Fruit fly (Drosophila melanogaster) whole organism, prepupa: ENCODE data around the gene CG7600.

Source experiments
- Blimp-1 ChIP-seq: fragments of 200-800 bp; sonication (Bioruptor generic); optimal IDR thresholded peaks from 3 replicates; lab custom pipeline; 2017; ENCODE audit warnings: missing biosample characterization, missing genetic modification characterization, mild to moderate bottlenecking, moderate library complexity, missing genetic modification reagents
- CG10631 ChIP-seq: fragments of 200-800 bp; sonication (Bioruptor generic); optimal IDR thresholded peaks from 2 replicates; lab custom pipeline; 2016; ENCODE audit warnings: missing biosample characterization, missing genetic modification characterization
- CG10669 ChIP-seq: fragments of 200-800 bp; sonication (Bioruptor generic); optimal IDR thresholded peaks from 3 replicates; lab custom pipeline; 2018; ENCODE audit warnings: missing biosample characterization, mild to moderate bottlenecking, missing genetic modification characterization, moderate library complexity
- CG11762 ChIP-seq: fragments of 200-800 bp; sonication (Bioruptor generic); optimal IDR thresholded peaks from 3 replicates; lab custom pipeline; 2016; ENCODE audit warnings: missing biosample characterization, missing genetic modification characterization; ENCODE audit not compliant: insufficient read depth
- CG1621 ChIP-seq: fragments of 200-800 bp; sonication (Bioruptor generic); optimal IDR thresholded peaks from 3 replicates; lab custom pipeline; 2018; ENCODE audit warnings: missing biosample characterization, mild to moderate bottlenecking, missing genetic modification characterization
- CG16779 ChIP-seq: fragments of 200-800 bp; sonication (Bioruptor generic); optimal IDR thresholded peaks from 3 replicates; lab custom pipeline; 2017; ENCODE audit warnings: missing biosample characterization, mild to moderate bottlenecking, missing genetic modification characterization
- CG3032 ChIP-seq: fragments of 200-800 bp; optimal IDR thresholded peaks from 2 replicates; lab custom pipeline; 2019; ENCODE audit warnings: missing biosample characterization, mild to moderate bottlenecking, missing genetic modification characterization, moderate library complexity
- CG31627 ChIP-seq: fragments of 200-800 bp; sonication (Bioruptor generic); optimal IDR thresholded peaks from 3 replicates; lab custom pipeline; 2016; ENCODE audit warnings: missing biosample characterization, missing genetic modification characterization
- CG32006 ChIP-seq: fragments of 200-800 bp; sonication (Bioruptor generic); optimal IDR thresholded peaks from 3 replicates; lab custom pipeline; 2017; ENCODE audit warnings: missing biosample characterization, mild to moderate bottlenecking, missing genetic modification characterization
- CG34406 ChIP-seq: fragments of 200-800 bp; sonication (Bioruptor generic); optimal IDR thresholded peaks from 3 replicates; lab custom pipeline; 2016; ENCODE audit warnings: missing biosample characterization, missing genetic modification characterization
- CG4318 ChIP-seq: fragments of 200-800 bp; sonication (Bioruptor generic); optimal IDR thresholded peaks from 3 replicates; lab custom pipeline; 2017; ENCODE audit warnings: missing biosample characterization, mild to moderate bottlenecking, missing genetic modification characterization
- CG6163 ChIP-seq: fragments of 200-800 bp; sonication (Bioruptor generic); IDR thresholded peaks from 3 replicates; pipeline ENCODE4 v1.3.6; 2022; ENCODE audit warnings: missing biosample characterization, missing genetic modification characterization
- CG6276 ChIP-seq: fragments of 200-800 bp; sonication (Bioruptor generic); optimal IDR thresholded peaks from 2 replicates; lab custom pipeline; 2017; ENCODE audit warnings: missing biosample characterization, mild to moderate bottlenecking, missing genetic modification characterization
- CG6792 ChIP-seq: fragments of 200-800 bp; sonication (Bioruptor generic); optimal IDR thresholded peaks from 3 replicates; lab custom pipeline; 2016; ENCODE audit warnings: missing biosample characterization, missing genetic modification characterization
- CG6808 ChIP-seq: fragments of 200-800 bp; sonication (Bioruptor generic); optimal IDR thresholded peaks from 3 replicates; lab custom pipeline; 2017; ENCODE audit warnings: missing biosample characterization, missing genetic modification characterization, mild to moderate bottlenecking, moderate library complexity, missing genetic modification reagents
- CG6854 ChIP-seq: fragments of 200-800 bp; sonication (Bioruptor generic); optimal IDR thresholded peaks from 2 replicates; lab custom pipeline; 2017; ENCODE audit warnings: missing biosample characterization, mild to moderate bottlenecking, missing genetic modification characterization
- CG7368 ChIP-seq: fragments of 200-800 bp; sonication (Bioruptor generic); optimal IDR thresholded peaks from 3 replicates; lab custom pipeline; 2016; ENCODE audit warnings: missing biosample characterization, missing genetic modification characterization
- CG8119 ChIP-seq: fragments of 200-800 bp; sonication (Bioruptor generic); IDR thresholded peaks from 3 replicates; pipeline ENCODE4 v1.3.6; 2022; ENCODE audit warnings: missing biosample characterization, missing genetic modification characterization
- CG8319 ChIP-seq: fragments of 200-800 bp; sonication (Bioruptor generic); optimal IDR thresholded peaks from 3 replicates; lab custom pipeline; 2016; ENCODE audit warnings: missing biosample characterization, missing genetic modification characterization
- CG8632 ChIP-seq: fragments of 200-800 bp; sonication (Bioruptor generic); optimal IDR thresholded peaks from 3 replicates; lab custom pipeline; 2016; ENCODE audit warnings: missing biosample characterization, missing genetic modification characterization
- CG9139 ChIP-seq: fragments of 200-800 bp; sonication (Bioruptor generic); optimal IDR thresholded peaks from 3 replicates; lab custom pipeline; 2017; ENCODE audit warnings: missing biosample characterization, mild to moderate bottlenecking, missing genetic modification characterization
- Eip75B ChIP-seq: fragments of 200-800 bp; sonication (Bioruptor generic); optimal IDR thresholded peaks from 3 replicates; lab custom pipeline; 2016; ENCODE audit warnings: missing biosample characterization, missing genetic modification characterization
- Eip78C ChIP-seq: fragments of 200-800 bp; sonication (Bioruptor generic); peaks from one replicate; lab custom pipeline; 2016; ENCODE audit warnings: missing biosample characterization, missing genetic modification characterization
- Ets21C ChIP-seq: fragments of 200-800 bp; sonication (Bioruptor generic); optimal IDR thresholded peaks from 3 replicates; lab custom pipeline; 2016; ENCODE audit warnings: missing biosample characterization, missing genetic modification characterization
- Ets96B ChIP-seq: fragments of 200-800 bp; optimal IDR thresholded peaks from 2 replicates; lab custom pipeline; 2019; ENCODE audit warnings: missing biosample characterization, mild to moderate bottlenecking, missing genetic modification characterization, moderate library complexity
- Gug ChIP-seq: fragments of 200-800 bp; sonication (Bioruptor generic); IDR thresholded peaks from 2 replicates; pipeline ENCODE4 v1.3.6; 2022; ENCODE audit warnings: missing biosample characterization, missing genetic modification characterization
- Hr38 ChIP-seq: sonication (Bioruptor generic); optimal IDR thresholded peaks from 2 replicates; lab custom pipeline; 2016; ENCODE audit warnings: missing biosample characterization, missing genetic modification characterization
- OdsH ChIP-seq: fragments of 200-800 bp; sonication (Bioruptor generic); optimal IDR thresholded peaks from 3 replicates; lab custom pipeline; 2016; ENCODE audit warnings: missing biosample characterization, missing genetic modification characterization
- Sox102F ChIP-seq: fragments of 200-800 bp; sonication (Bioruptor generic); optimal IDR thresholded peaks from 2 replicates; lab custom pipeline; 2016; ENCODE audit warnings: missing biosample characterization, mild to moderate bottlenecking, missing genetic modification characterization
- Sox15 ChIP-seq: fragments of 200-800 bp; sonication (Bioruptor generic); optimal IDR thresholded peaks from 3 replicates; lab custom pipeline; 2016; ENCODE audit warnings: missing biosample characterization, missing genetic modification characterization
- achi ChIP-seq: fragments of 200-800 bp; sonication (Bioruptor generic); optimal IDR thresholded peaks from 3 replicates; lab custom pipeline; 2016; ENCODE audit warnings: missing biosample characterization, missing genetic modification characterization
- acj6 ChIP-seq: fragments of 200-800 bp; sonication (Bioruptor generic); optimal IDR thresholded peaks from 3 replicates; lab custom pipeline; 2016; ENCODE audit warnings: missing biosample characterization, missing genetic modification characterization
- cyc ChIP-seq: fragments of 200-800 bp; sonication (Bioruptor generic); optimal IDR thresholded peaks from 3 replicates; lab custom pipeline; 2016; ENCODE audit warnings: missing biosample characterization, missing genetic modification characterization
- dac ChIP-seq: fragments of 200-800 bp; sonication (Bioruptor generic); optimal IDR thresholded peaks from 2 replicates; lab custom pipeline; 2017; ENCODE audit warnings: missing biosample characterization, mild to moderate bottlenecking, missing genetic modification characterization
- eg ChIP-seq: fragments of 200-800 bp; sonication (Bioruptor generic); IDR thresholded peaks from 3 replicates; pipeline ENCODE4 v1.3.6; 2022; ENCODE audit warnings: missing biosample characterization, missing genetic modification characterization
- fd59A ChIP-seq: fragments of 200-800 bp; sonication (Bioruptor generic); optimal IDR thresholded peaks from 2 replicates; lab custom pipeline; 2017; ENCODE audit warnings: missing biosample characterization, mild to moderate bottlenecking, missing genetic modification characterization, missing genetic modification reagents
- fd85E ChIP-seq: fragments of 200-800 bp; sonication (Bioruptor generic); optimal IDR thresholded peaks from 3 replicates; lab custom pipeline; 2016; ENCODE audit warnings: missing biosample characterization, missing genetic modification characterization
- fkh ChIP-seq: fragments of 200-800 bp; sonication (Bioruptor generic); optimal IDR thresholded peaks from 3 replicates; lab custom pipeline; 2017; ENCODE audit warnings: missing biosample characterization, mild to moderate bottlenecking, missing genetic modification characterization, moderate library complexity
- lz ChIP-seq: fragments of 200-800 bp; sonication (Bioruptor generic); optimal IDR thresholded peaks from 3 replicates; lab custom pipeline; 2016; ENCODE audit warnings: missing biosample characterization, missing genetic modification characterization
- net ChIP-seq: fragments of 200-800 bp; sonication (Bioruptor generic); optimal IDR thresholded peaks from 3 replicates; lab custom pipeline; 2016; ENCODE audit warnings: missing biosample characterization, missing genetic modification characterization
- salr ChIP-seq, 2 experiments: fragments of 200-800 bp; sonication (Bioruptor generic); optimal IDR thresholded peaks; 3 replicates each; lab custom pipeline; 2016 to 2018; ENCODE audit warnings: missing biosample characterization in 2 of 2, missing genetic modification characterization in 2 of 2, mild to moderate bottlenecking in 1 of 2
- spab ChIP-seq: fragments of 200-800 bp; sonication (Bioruptor generic); optimal IDR thresholded peaks from 2 replicates; lab custom pipeline; 2017; ENCODE audit warnings: missing biosample characterization, mild to moderate bottlenecking, missing genetic modification characterization, missing genetic modification reagents
- ss ChIP-seq, 2 experiments: fragments of 200-800 bp; sonication (Bioruptor generic); optimal IDR thresholded peaks; 2 replicates in 1 of 2; 3 replicates in 1 of 2; lab custom pipeline; 2017 to 2018; ENCODE audit warnings: mild to moderate bottlenecking in 2 of 2, missing biosample characterization in 2 of 2, missing genetic modification characterization in 2 of 2, moderate library complexity in 1 of 2
- topi ChIP-seq: fragments of 200-800 bp; sonication (Bioruptor generic); optimal IDR thresholded peaks from 3 replicates; lab custom pipeline; 2016; ENCODE audit warnings: missing biosample characterization, missing genetic modification characterization
- vri ChIP-seq: fragments of 200-800 bp; sonication (Bioruptor generic); optimal IDR thresholded peaks from 3 replicates; lab custom pipeline; 2016; ENCODE audit warnings: missing biosample characterization, mild to moderate bottlenecking, missing genetic modification characterization

The CG7600 gene

dm6 chr3L:11210517-11210916 is at the start of gene CG7600, which contains the start of gene Ube3a (continued):
- peak; percentile 11 for TF ChIP-seq acj6
- TF ChIP-seq fd59A (GFP tag; lab: Kevin White, UChicago): no peak
- peak; percentile 51 for TF ChIP-seq topi (GFP tag; lab: Kevin White, UChicago)
- no peak for TF ChIP-seq CG10631 (GFP tag; lab: Kevin White, UChicago)
- no peak for TF ChIP-seq CG6792 (GFP tag; lab: Kevin White, UChicago)
- peak; percentile 44 for TF ChIP-seq lz (GFP tag; lab: Kevin White, UChicago)
- TF ChIP-seq CG10669 (GFP tag; lab: Kevin White, UChicago): no peak

- TF ChIP-seq fkh (GFP tag; lab: Kevin White, UChicago): peak; percentile 57
- no peak for TF ChIP-seq CG3032
These were observed 45.7 kb upstream of the CG7600 start, which contains the start of gene Alg10 for dm6 chr3L:11164899-11165298. Gene Alg10, plus strand, starts transcription at chr3L:11164971.

dm6 chr3L:11169299-11170181 is 41.0 kb upstream of the CG7600 start, which contains the start of the genes wls and Adck5:
Gene wls, minus strand, starts transcription at chr3L:11169625.
Gene Adck5, plus strand, starts transcription at chr3L:11169817.
- TF ChIP-seq net (GFP tag; lab: Kevin White, UChicago) (peak; percentile 76), Hr38 (GFP tag; lab: Kevin White, UChicago) (no peak), CG1621 (peak; percentile 61), OdsH (GFP tag; lab: Kevin White, UChicago) (no peak), lz (GFP tag; lab: Kevin White, UChicago) (peak; percentile 69), CG31627 (GFP tag; lab: Kevin White, UChicago) (peak; percentile 38), CG32006 (GFP tag; lab: Kevin White, UChicago) (no peak), CG6163 (GFP tag; lab: Robert Waterston, UW) (peak; percentile 71), fkh (GFP tag; lab: Kevin White, UChicago) (peak; percentile 84), CG11762 (GFP tag; lab: Kevin White, UChicago) (peak; percentile 6), Blimp-1 (peak; percentile 62), CG6808 (GFP tag; lab: Kevin White, UChicago) (peak; percentile 32), CG6276 (GFP tag; lab: Kevin White, UChicago) (no peak), ss (GFP tag; optimal IDR thresholded peaks at IDR 0.05; lab: Kevin White, UChicago) (no peak), eg (peak; percentile 70), CG9139 (peak; percentile 45), Ets21C (GFP tag; lab: Kevin White, UChicago) (no peak), CG8319 (GFP tag; lab: Kevin White, UChicago) (peak; percentile 35), fd59A (GFP tag; lab: Kevin White, UChicago) (no peak), achi (GFP tag; lab: Kevin White, UChicago) (peak; percentile 77), Sox15 (GFP tag; lab: Kevin White, UChicago) (no peak), CG6854 (GFP tag; lab: Kevin White, UChicago) (peak; percentile 67), CG3032 (peak; percentile 20), salr (GFP tag; optimal IDR thresholded peaks at IDR 0.05; lab: Kevin White, UChicago) (peak in 1 of 2 experiments; percentile 50), CG16779 (tag; lab: Kevin White, UChicago) (peak; percentile 34), CG10669 (GFP tag; lab: Kevin White, UChicago) (no peak), CG8632 (GFP tag; lab: Kevin White, UChicago) (peak; percentile 52), cyc (GFP tag; lab: Kevin White, UChicago) (peak; percentile 51), Gug (no peak), Ets96B (tag; lab: Kevin White, UChicago) (no peak), Eip75B (GFP tag; lab: Kevin White, UChicago) (no peak), fd85E (GFP tag; lab: Kevin White, UChicago) (peak; percentile 46), CG8119 (no peak), acj6 (no peak), CG34406 (GFP tag; lab: Kevin White, UChicago) (peak; percentile 67), spab (GFP tag; lab: Kevin White, UChicago) (no peak), vri (GFP tag; lab: Kevin White, UChicago) (no peak), Eip78C (peak; percentile 87), CG7368 (GFP tag; lab: Kevin White, UChicago) (peak; percentile 66), dac (no peak), CG4318 (GFP tag; lab: Kevin White, UChicago) (no peak), Sox102F (peak; percentile 70)
